Worm (Caenorhabditis elegans): ENCODE results near the gene ZK1248.19.

ZK1248.19 gene

DNA sequence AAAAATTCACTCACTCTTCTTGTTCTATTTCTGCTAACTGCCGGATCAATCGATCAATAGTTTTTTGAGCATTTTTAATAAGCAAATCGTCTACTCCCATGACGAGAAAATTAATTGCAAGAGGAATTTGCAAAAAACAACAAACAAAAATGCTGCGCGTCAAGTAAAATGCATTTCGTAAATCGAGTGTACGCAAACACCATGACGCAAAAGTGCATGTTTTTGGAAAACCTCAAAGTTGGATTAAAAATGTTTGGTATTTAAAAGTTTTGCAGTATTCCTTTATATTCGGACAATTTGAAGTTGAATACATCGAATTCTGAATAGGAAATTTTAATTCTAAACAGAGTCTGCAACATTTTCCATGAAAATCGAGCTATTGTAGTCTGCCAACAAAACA lies at the start of gene ZK1248.19:
Gene ZK1248.19, minus strand, starts transcription at position 188 of the 400 bp plus-strand sequence.
- TF ChIP-seq rpc-1 (optimal IDR thresholded peaks at IDR 0.05) = no peak
- TF ChIP-seq rpc-1 (tag; optimal IDR thresholded peaks at IDR 0.05) = no peak
- no peak for TF ChIP-seq somi-1 (GFP tag; optimal IDR thresholded peaks at IDR 0.05)
- TF ChIP-seq him-1 (tag; optimal IDR thresholded peaks at IDR 0.05) = no peak
- TF ChIP-seq rcor-1 (GFP tag; IDR thresholded peaks at IDR 0.05) = peak; percentile 70; the same call in 1 of the 2 replicates
- TF ChIP-seq efl-1 (GFP tag; optimal IDR thresholded peaks at IDR 0.05) = no peak
- TF ChIP-seq aptf-2 (GFP tag; conservative IDR thresholded peaks at IDR 0.05) = no peak
- no peak for TF ChIP-seq lag-1 (GFP tag; IDR thresholded peaks at IDR 0.05)
- peak; percentile 52; the same call in 1 of the 2 replicates for TF ChIP-seq ceh-100 (GFP tag; IDR thresholded peaks at IDR 0.05)
- no peak for TF ChIP-seq F55B11.4 (tag; optimal IDR thresholded peaks at IDR 0.05; ENCODE audit: borderline replicate concordance, insufficient read depth)
- TF ChIP-seq snpc-4 (GFP tag; optimal IDR thresholded peaks at IDR 0.05) = no peak
- TF ChIP-seq snpc-4 (tag; optimal IDR thresholded peaks at IDR 0.05) = peak in 1 of 4 experiments; percentile 26
- no peak for TF ChIP-seq Y95B8A.8 (GFP tag; IDR thresholded peaks at IDR 0.05)
- TF ChIP-seq nfyb-1 (GFP tag; IDR thresholded peaks at IDR 0.05) = no peak

DNA sequence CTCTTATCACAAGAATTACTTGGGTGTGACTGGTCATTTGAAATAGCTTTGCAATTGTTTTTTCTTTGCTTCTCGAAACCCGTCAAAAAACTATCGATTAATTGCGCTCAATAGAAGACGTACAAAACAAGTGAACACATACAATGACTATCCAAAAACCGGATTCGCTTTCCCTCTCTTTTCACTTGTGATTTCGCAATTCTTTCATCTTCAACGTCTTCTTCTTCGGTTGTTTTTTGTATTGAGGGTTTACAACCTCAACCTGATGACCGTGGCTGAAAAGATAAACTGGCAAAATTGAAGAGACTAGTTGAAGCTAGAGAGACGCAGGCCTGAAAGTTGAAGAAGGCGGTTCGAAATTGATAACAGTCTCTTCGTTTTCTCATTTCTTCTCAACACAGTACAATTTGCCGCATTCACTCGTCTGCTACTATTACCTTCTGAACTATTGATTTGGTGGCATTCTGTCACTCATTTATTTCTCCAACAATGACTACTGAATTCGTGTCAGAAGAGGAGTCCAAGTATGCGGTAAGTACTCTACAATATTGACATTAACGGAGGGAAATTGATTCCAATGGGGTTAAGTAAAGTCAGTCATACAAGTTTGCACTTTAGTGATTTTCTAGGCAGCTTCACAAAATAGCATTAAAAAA lies 46.9 kb upstream of the ZK1248.19 start:
- TF ChIP-seq zim-3 (tag; optimal IDR thresholded peaks at IDR 0.05) = no peak
- no peak for TF ChIP-seq Y67H2A.10 (GFP tag; conservative IDR thresholded peaks at IDR 0.05)
- peak; percentile 43 for TF ChIP-seq nhr-80 (tag; optimal IDR thresholded peaks at IDR 0.05)
- no peak for TF ChIP-seq chd-7 (tag; optimal IDR thresholded peaks at IDR 0.05)
- no peak for TF ChIP-seq ztf-6 (GFP tag; IDR thresholded peaks at IDR 0.05)
- no peak for TF ChIP-seq egrh-3 (GFP tag; IDR thresholded peaks at IDR 0.05)
- TF ChIP-seq hmg-1.2 (GFP tag; IDR thresholded peaks at IDR 0.05) = peak; percentile 16; the same call in 1 of the 2 replicates
- no peak for TF ChIP-seq F39B2.1 (GFP tag; IDR thresholded peaks at IDR 0.05)
- no peak for TF ChIP-seq sptf-2 (GFP tag; optimal IDR thresholded peaks at IDR 0.05)
- no peak for TF ChIP-seq madf-8 (GFP tag; conservative IDR thresholded peaks at IDR 0.05)
- TF ChIP-seq dox-1 (GFP tag; IDR thresholded peaks at IDR 0.05) = 0 out of 2 replicates have a peak, but pooled peaks have one; percentile 27
- TF ChIP-seq ets-4 (GFP tag; optimal IDR thresholded peaks at IDR 0.05) = no peak
- no peak for TF ChIP-seq K11D2.4 (GFP tag; IDR thresholded peaks at IDR 0.05)
- TF ChIP-seq attf-5 (GFP tag; optimal IDR thresholded peaks at IDR 0.05) = no peak
- TF ChIP-seq B0336.3 (GFP tag; IDR thresholded peaks at IDR 0.05) = no peak
- TF ChIP-seq lin-40 (tag; optimal IDR thresholded peaks at IDR 0.05) = peak; percentile 64
- no peak for TF ChIP-seq unc-130 (GFP tag; optimal IDR thresholded peaks at IDR 0.05)
- TF ChIP-seq B0019.2 (GFP tag; conservative IDR thresholded peaks at IDR 0.05) = no peak
- TF ChIP-seq ceh-100 (GFP tag; IDR thresholded peaks at IDR 0.05) = no peak
- TF ChIP-seq F37B4.10 (GFP tag; IDR thresholded peaks at IDR 0.05) = no peak
- no peak for TF ChIP-seq C17E4.6 (GFP tag; IDR thresholded peaks at IDR 0.05)
- no peak for TF ChIP-seq Y79H2A.3 (GFP tag; conservative IDR thresholded peaks at IDR 0.05)
- peak; percentile 76; the same call in 1 of the 2 replicates for TF ChIP-seq cebp-1 (GFP tag; IDR thresholded peaks at IDR 0.05)
- TF ChIP-seq cebp-1 (tag; optimal IDR thresholded peaks at IDR 0.05) = peak; percentile 94
- TF ChIP-seq dpl-1 (GFP tag; optimal IDR thresholded peaks at IDR 0.05) = no peak
- no peak for TF ChIP-seq snpc-1.3 (tag; optimal IDR thresholded peaks at IDR 0.05; ENCODE audit: insufficient read depth)
- TF ChIP-seq tbp1 (GFP tag; optimal IDR thresholded peaks at IDR 0.05) = no peak
- no peak for TF ChIP-seq ceh-58 (GFP tag; IDR thresholded peaks at IDR 0.05)
- TF ChIP-seq egl-44 (GFP tag; IDR thresholded peaks at IDR 0.05) = no peak
- no peak for TF ChIP-seq C06A6.2 (GFP tag; conservative IDR thresholded peaks at IDR 0.05)
- TF ChIP-seq aptf-3 (GFP tag; IDR thresholded peaks at IDR 0.05) = no peak
- TF ChIP-seq bed-2 (GFP tag; IDR thresholded peaks at IDR 0.05) = no peak
- TF ChIP-seq ztf-18 (tag; optimal IDR thresholded peaks at IDR 0.05) = no peak
- TF ChIP-seq lsl-1 (GFP tag; optimal IDR thresholded peaks at IDR 0.05) = no peak
